Worm (Caenorhabditis elegans): ENCODE measurements around the gene acs-3.
A peak's percentile ranks its signal among the peaks of the same experiment; 100 is the strongest.

Gene acs-3

DNA sequence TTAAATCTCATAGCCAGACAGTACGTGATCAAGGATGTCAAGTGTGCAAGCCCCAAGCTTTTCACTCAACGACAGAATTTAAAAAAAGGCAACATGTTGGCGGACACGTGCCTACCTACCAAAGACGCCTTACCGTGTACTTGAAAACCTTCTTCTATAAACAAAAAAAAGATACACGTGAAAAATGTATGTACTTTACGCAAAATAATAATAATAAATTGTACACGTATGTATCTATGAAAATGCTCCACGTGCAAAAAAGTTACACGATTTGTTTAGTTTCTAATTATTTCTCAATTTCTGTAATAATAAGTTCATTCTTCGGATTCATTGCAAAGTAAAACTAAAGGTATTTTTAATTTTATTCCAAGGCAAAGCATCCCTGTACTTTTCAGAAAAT, 35.3 kb downstream of the acs-3 start, which contains the start of gene cysl-4:
TSS of gene cysl-4 (plus strand) at position 301 of the 400 bp plus-strand sequence.
- TF ChIP-seq zim-3 (tag; optimal IDR thresholded peaks at IDR 0.05) (no peak), mes-4 (tag; optimal IDR thresholded peaks at IDR 0.05) (no peak), ztf-6 (GFP tag; IDR thresholded peaks at IDR 0.05) (no peak), hrde-1 (tag; optimal IDR thresholded peaks at IDR 0.05; ENCODE audit: borderline replicate concordance) (no peak), Y53G8AR.9 (GFP tag; conservative IDR thresholded peaks at IDR 0.05) (no peak), sea-2 (GFP tag; IDR thresholded peaks at IDR 0.05) (no peak), gei-17 (GFP tag; optimal IDR thresholded peaks at IDR 0.05) (no peak), ama-1 (optimal IDR thresholded peaks at IDR 0.05) (no peak), ama-1 (GFP tag; optimal IDR thresholded peaks at IDR 0.05) (no peak), cebp-1 (GFP tag; IDR thresholded peaks at IDR 0.05) (no peak), cebp-1 (tag; optimal IDR thresholded peaks at IDR 0.05) (no peak), akir-1 (GFP tag; optimal IDR thresholded peaks at IDR 0.05) (no peak), lin-26 (GFP tag; IDR thresholded peaks at IDR 0.05) (no peak), nhr-90 (tag; optimal IDR thresholded peaks at IDR 0.05) (no peak), chd-7 (tag; optimal IDR thresholded peaks at IDR 0.05) (no peak), hsf-1 (GFP tag; IDR thresholded peaks at IDR 0.05) (no peak), rec-8 (tag; optimal IDR thresholded peaks at IDR 0.05) (no peak), Y95B8A.8 (GFP tag; IDR thresholded peaks at IDR 0.05) (no peak), madf-3 (GFP tag; IDR thresholded peaks at IDR 0.05) (no peak), athp-1 (tag; optimal IDR thresholded peaks at IDR 0.05) (no peak), lag-1 (GFP tag; IDR thresholded peaks at IDR 0.05) (no peak)

DNA sequence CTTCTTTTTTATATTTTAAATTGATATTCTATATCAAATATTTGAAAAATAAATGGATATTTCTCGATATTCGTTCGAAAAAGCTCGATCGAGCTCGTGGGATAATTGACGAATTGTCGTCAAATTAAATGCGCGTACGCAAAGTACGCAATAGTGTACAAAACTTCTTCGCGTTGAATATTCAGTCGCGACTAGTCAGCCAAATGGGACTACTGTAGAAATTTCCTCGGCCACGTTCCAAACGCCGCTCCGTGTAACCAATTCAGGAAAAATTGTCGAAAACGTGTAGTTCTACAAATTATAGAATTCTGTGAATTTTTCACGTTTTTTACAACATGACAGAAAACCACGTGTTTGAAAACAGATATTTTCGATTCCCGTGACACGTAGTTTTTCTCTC, 39.1 kb downstream of the acs-3 start:
- TF ChIP-seq F57A8.1 (GFP tag; optimal IDR thresholded peaks at IDR 0.05), result no peak
- peak; percentile 82 for TF ChIP-seq pbrm-1 (GFP tag; IDR thresholded peaks at IDR 0.05)
- no peak for TF ChIP-seq mel-28 (tag; optimal IDR thresholded peaks at IDR 0.05; ENCODE audit: borderline replicate concordance)
- TF ChIP-seq attf-3 (GFP tag; conservative IDR thresholded peaks at IDR 0.05), result peak; percentile 74
- peak; percentile 44; the same call in 1 of the 2 replicates for TF ChIP-seq cebp-1 (GFP tag; IDR thresholded peaks at IDR 0.05)
- TF ChIP-seq cebp-1 (tag; optimal IDR thresholded peaks at IDR 0.05), result peak; percentile 35
- no peak for TF ChIP-seq C17E4.6 (GFP tag; IDR thresholded peaks at IDR 0.05)
- no peak for TF ChIP-seq zfh-2 (GFP tag; conservative IDR thresholded peaks at IDR 0.05)
- peak; percentile 51 for TF ChIP-seq tbp1 (GFP tag; optimal IDR thresholded peaks at IDR 0.05)
- peak; percentile 87 for TF ChIP-seq rcor-1 (GFP tag; IDR thresholded peaks at IDR 0.05)
- no peak for TF ChIP-seq ets-4 (GFP tag; optimal IDR thresholded peaks at IDR 0.05)
- no peak for TF ChIP-seq chd-7 (tag; optimal IDR thresholded peaks at IDR 0.05)
- TF ChIP-seq unc-130 (GFP tag; optimal IDR thresholded peaks at IDR 0.05), result peak; percentile 87
- no peak for TF ChIP-seq mes-4 (tag; optimal IDR thresholded peaks at IDR 0.05)
- peak; percentile 71 for TF ChIP-seq F49E8.2 (tag; optimal IDR thresholded peaks at IDR 0.05; ENCODE audit: insufficient read depth)
- 0 out of 2 replicates have a peak, but pooled peaks have one; percentile 52 for TF ChIP-seq let-526 (GFP tag; IDR thresholded peaks at IDR 0.05)
- peak; percentile 92 for TF ChIP-seq aptf-2 (GFP tag; conservative IDR thresholded peaks at IDR 0.05)
- 0 out of 2 replicates have a peak, but pooled peaks have one; percentile 35 for TF ChIP-seq madf-3 (GFP tag; IDR thresholded peaks at IDR 0.05)
- no peak for TF ChIP-seq F52B5.7 (tag; optimal IDR thresholded peaks at IDR 0.05)
- no peak for TF ChIP-seq F55B11.4 (tag; optimal IDR thresholded peaks at IDR 0.05; ENCODE audit: borderline replicate concordance, insufficient read depth)
- no peak for TF ChIP-seq rpc-1 (optimal IDR thresholded peaks at IDR 0.05)
- no peak for TF ChIP-seq rpc-1 (tag; optimal IDR thresholded peaks at IDR 0.05)
- no peak for TF ChIP-seq repo-1 (tag; optimal IDR thresholded peaks at IDR 0.05)
- peak; percentile 85; the same call in 1 of the 2 replicates for TF ChIP-seq ztf-25 (GFP tag; IDR thresholded peaks at IDR 0.05)
- no peak for TF ChIP-seq ztf-26 (tag; optimal IDR thresholded peaks at IDR 0.05)
- no peak for TF ChIP-seq atf-7 (tag; optimal IDR thresholded peaks at IDR 0.05)
- TF ChIP-seq hmg-20 (GFP tag; IDR thresholded peaks at IDR 0.05), result no peak
- peak; percentile 57; the same call in 1 of the 2 replicates for TF ChIP-seq lir-1 (GFP tag; conservative IDR thresholded peaks at IDR 0.05)
- no peak for TF ChIP-seq ZK185.1 (tag; optimal IDR thresholded peaks at IDR 0.05; ENCODE audit: poor library complexity, severe bottlenecking)
- peak; percentile 81 for TF ChIP-seq B0019.2 (GFP tag; conservative IDR thresholded peaks at IDR 0.05)
- TF ChIP-seq akir-1 (GFP tag; optimal IDR thresholded peaks at IDR 0.05), result no peak
- TF ChIP-seq dpff-1 (tag; optimal IDR thresholded peaks at IDR 0.05), result no peak
- peak; percentile 72 for TF ChIP-seq Y79H2A.3 (GFP tag; conservative IDR thresholded peaks at IDR 0.05)
